Fruit fly (Drosophila melanogaster) whole organism, embryonic: ENCODE results near the gene CG3040.

Experiments
- ATbp ChIP-seq: fragments of 200-800 bp; sonication (Bioruptor generic); optimal IDR thresholded peaks from 2 replicates; lab custom pipeline; 2017; ENCODE audit warnings: missing biosample characterization, mild to moderate bottlenecking, missing genetic modification characterization, missing genetic modification reagents
- Atf3 ChIP-seq: fragments of 200-800 bp; sonication (Bioruptor generic); optimal IDR thresholded peaks from 3 replicates; lab custom pipeline; 2016; ENCODE audit warnings: missing biosample characterization, missing genetic modification characterization
- B-H1 ChIP-seq: fragments of 200-800 bp; sonication (Bioruptor generic); IDR thresholded peaks from 3 replicates; pipeline ENCODE4 v1.3.6; 2022; ENCODE audit warnings: missing biosample characterization, missing genetic modification characterization
- Bdp1 ChIP-seq: fragments of 200-800 bp; sonication (Bioruptor generic); optimal IDR thresholded peaks from 3 replicates; lab custom pipeline; 2016; ENCODE audit warnings: missing biosample characterization, missing genetic modification characterization
- CG10959 ChIP-seq: fragments of 200-800 bp; sonication (Bioruptor generic); IDR thresholded peaks from 2 replicates; pipeline ENCODE4 v1.3.6; 2022; ENCODE audit warnings: missing biosample characterization, missing genetic modification characterization
- CG11247 ChIP-seq: fragments of 200-800 bp; sonication (Bioruptor generic); IDR thresholded peaks from 2 replicates; pipeline ENCODE4 v1.3.6; 2022; ENCODE audit warnings: missing biosample characterization, missing genetic modification characterization
- CG12299 ChIP-seq: fragments of 200-800 bp; sonication (Bioruptor generic); optimal IDR thresholded peaks from 2 replicates; lab custom pipeline; 2018; ENCODE audit warnings: missing biosample characterization, mild to moderate bottlenecking, missing genetic modification characterization
- CG13894 ChIP-seq: fragments of 200-800 bp; sonication (Bioruptor generic); optimal IDR thresholded peaks from 3 replicates; lab custom pipeline; 2018; ENCODE audit warnings: missing biosample characterization, mild to moderate bottlenecking, missing genetic modification characterization, moderate library complexity
- CG14667 ChIP-seq: fragments of 200-800 bp; sonication (Bioruptor generic); IDR thresholded peaks from 2 replicates; pipeline ENCODE4 v1.3.6; 2022; ENCODE audit warnings: missing biosample characterization, missing genetic modification characterization
- CG14860 ChIP-seq: fragments of 200-800 bp; sonication (Bioruptor generic); IDR thresholded peaks from 3 replicates; pipeline ENCODE4 v1.3.6; 2022; ENCODE audit warnings: missing biosample characterization, missing genetic modification characterization; ENCODE audit not compliant: partially characterized antibody
- CG15479 ChIP-seq: fragments of 200-800 bp; sonication (Bioruptor generic); optimal IDR thresholded peaks from 3 replicates; lab custom pipeline; 2019; ENCODE audit warnings: missing biosample characterization, mild to moderate bottlenecking, missing genetic modification characterization, moderate library complexity
- CG15514 ChIP-seq: fragments of 200-800 bp; sonication (Bioruptor generic); optimal IDR thresholded peaks from 3 replicates; lab custom pipeline; 2017; ENCODE audit warnings: missing biosample characterization, missing genetic modification characterization, mild to moderate bottlenecking, moderate library complexity, missing genetic modification reagents
- CG16813 ChIP-seq: fragments of 200-800 bp; sonication (Bioruptor generic); IDR thresholded peaks from 3 replicates; pipeline ENCODE4 v1.3.6; 2022; ENCODE audit warnings: missing biosample characterization, missing genetic modification characterization; ENCODE audit not compliant: partially characterized antibody
- CG1832 ChIP-seq: fragments of 200-800 bp; sonication (Bioruptor generic); optimal IDR thresholded peaks from 2 replicates; lab custom pipeline; 2017; ENCODE audit warnings: missing biosample characterization, mild to moderate bottlenecking, missing genetic modification characterization, inconsistent platforms
- CG2199 ChIP-seq: fragments of 200-800 bp; sonication (Bioruptor generic); IDR thresholded peaks from 3 replicates; pipeline ENCODE4 v1.3.6; 2022; ENCODE audit warnings: missing biosample characterization, missing genetic modification characterization
- CG31365 ChIP-seq: fragments of 200-800 bp; sonication (Bioruptor generic); optimal IDR thresholded peaks from 2 replicates; lab custom pipeline; 2018; ENCODE audit warnings: missing biosample characterization, mild to moderate bottlenecking, missing genetic modification characterization
- CG6765 ChIP-seq: fragments of 200-800 bp; sonication (Bioruptor generic); optimal IDR thresholded peaks from 3 replicates; lab custom pipeline; 2017; ENCODE audit warnings: missing biosample characterization, mild to moderate bottlenecking, missing genetic modification characterization
- CG7556 ChIP-seq: fragments of 200-800 bp; sonication (Bioruptor generic); optimal IDR thresholded peaks from 2 replicates; lab custom pipeline; 2017; ENCODE audit warnings: missing biosample characterization, mild to moderate bottlenecking, missing genetic modification characterization
- CG7786 ChIP-seq: fragments of 200-800 bp; sonication (Bioruptor generic); optimal IDR thresholded peaks from 2 replicates; lab custom pipeline; 2016; ENCODE audit warnings: missing biosample characterization, missing genetic modification characterization
- CG9437 ChIP-seq: fragments of 200-800 bp; sonication (Bioruptor generic); optimal IDR thresholded peaks from 2 replicates; lab custom pipeline; 2018; ENCODE audit warnings: missing biosample characterization, mild to moderate bottlenecking, missing genetic modification characterization
- Dbx ChIP-seq: fragments of 200-800 bp; sonication (Bioruptor generic); IDR thresholded peaks from 3 replicates; pipeline ENCODE4 v1.3.6; 2022; ENCODE audit warnings: missing biosample characterization, missing genetic modification characterization
- ERR ChIP-seq: fragments of 200-800 bp; sonication (Bioruptor generic); optimal IDR thresholded peaks from 2 replicates; lab custom pipeline; 2016; ENCODE audit warnings: missing biosample characterization, missing genetic modification characterization
- Fer1 ChIP-seq: fragments of 200-800 bp; sonication (Bioruptor generic); optimal IDR thresholded peaks from 2 replicates; lab custom pipeline; 2017; ENCODE audit warnings: missing biosample characterization, mild to moderate bottlenecking, missing genetic modification characterization
- H2.0 ChIP-seq: fragments of 200-800 bp; sonication (Bioruptor generic); IDR thresholded peaks from 2 replicates; pipeline ENCODE4 v1.3.6; 2022; ENCODE audit warnings: missing biosample characterization, missing genetic modification characterization
- HLH4C ChIP-seq: fragments of 200-800 bp; sonication (Bioruptor generic); IDR thresholded peaks from 3 replicates; pipeline ENCODE4 v1.3.6; 2022; ENCODE audit warnings: missing biosample characterization, missing genetic modification characterization; ENCODE audit not compliant: partially characterized antibody
- HmgZ ChIP-seq: fragments of 200-800 bp; sonication (Bioruptor generic); optimal IDR thresholded peaks from 2 replicates; lab custom pipeline; 2018; ENCODE audit warnings: missing biosample characterization, mild to moderate bottlenecking, missing genetic modification characterization
- Hr51 ChIP-seq, 2 experiments: fragments of 200-800 bp; sonication (Bioruptor generic); optimal IDR thresholded peaks; 2 replicates in 1 of 2; 3 replicates in 1 of 2; lab custom pipeline; 2016 to 2018; ENCODE audit warnings: missing biosample characterization in 2 of 2, missing genetic modification characterization in 2 of 2, mild to moderate bottlenecking in 1 of 2, moderate library complexity in 1 of 2
- Med ChIP-seq: fragments of 200-800 bp; sonication (Bioruptor generic); peaks from one replicate; lab custom pipeline; 2016; ENCODE audit warnings: missing biosample characterization, missing genetic modification characterization, mild to moderate bottlenecking, inconsistent platforms, moderate library complexity
- Nf-YC ChIP-seq: fragments of 200-800 bp; optimal IDR thresholded peaks from 3 replicates; lab custom pipeline; 2019; ENCODE audit warnings: missing biosample characterization, mild to moderate bottlenecking, missing genetic modification characterization, moderate library complexity
- Ptx1 ChIP-seq: fragments of 200-800 bp; sonication (Bioruptor generic); IDR thresholded peaks from 2 replicates; pipeline ENCODE4 v1.3.6; 2022; ENCODE audit warnings: missing biosample characterization, missing genetic modification characterization
- Usf ChIP-seq: fragments of 200-800 bp; sonication (Bioruptor generic); optimal IDR thresholded peaks from 2 replicates; lab custom pipeline; 2017; ENCODE audit warnings: missing genotype, missing biosample characterization, missing genetic modification characterization
- Xrp1 ChIP-seq: fragments of 200-800 bp; sonication (Bioruptor generic); IDR thresholded peaks from 2 replicates; pipeline ENCODE4 v1.3.6; 2022; ENCODE audit warnings: missing biosample characterization, missing genetic modification characterization
- ase ChIP-seq: fragments of 200-800 bp; sonication (Bioruptor generic); IDR thresholded peaks from 3 replicates; pipeline ENCODE4 v1.3.6; 2022; ENCODE audit warnings: missing biosample characterization, missing genetic modification characterization
- btn ChIP-seq: fragments of 200-800 bp; sonication (Bioruptor generic); optimal IDR thresholded peaks from 2 replicates; lab custom pipeline; 2016; ENCODE audit warnings: missing biosample characterization, missing genetic modification characterization
- cg ChIP-seq: fragments of 200-800 bp; sonication (Bioruptor generic); optimal IDR thresholded peaks from 3 replicates; lab custom pipeline; 2019; ENCODE audit warnings: missing biosample characterization, mild to moderate bottlenecking, missing genetic modification characterization, moderate library complexity
- crp ChIP-seq, 2 experiments: fragments of 200-800 bp; sonication (Bioruptor generic); optimal IDR thresholded peaks; 2 replicates in 1 of 2; 3 replicates in 1 of 2; lab custom pipeline; 2017; ENCODE audit warnings: missing biosample characterization in 2 of 2, missing genetic modification characterization in 2 of 2, mild to moderate bottlenecking in 1 of 2, moderate library complexity in 1 of 2
- disco-r ChIP-seq: fragments of 200-800 bp; sonication (Bioruptor generic); optimal IDR thresholded peaks from 2 replicates; lab custom pipeline; 2016; ENCODE audit warnings: missing biosample characterization, missing genetic modification characterization
- dm ChIP-seq: fragments of 200-800 bp; sonication (Bioruptor generic); optimal IDR thresholded peaks from 3 replicates; lab custom pipeline; 2016; ENCODE audit warnings: missing biosample characterization, missing genetic modification characterization
- dmrt99B ChIP-seq: fragments of 200-800 bp; sonication (Bioruptor generic); optimal IDR thresholded peaks from 2 replicates; lab custom pipeline; 2018; ENCODE audit warnings: missing biosample characterization, mild to moderate bottlenecking, missing genetic modification characterization, moderate library complexity
- grau ChIP-seq: fragments of 200-800 bp; optimal IDR thresholded peaks from 3 replicates; lab custom pipeline; 2019; ENCODE audit warnings: missing biosample characterization, mild to moderate bottlenecking, missing genetic modification characterization, moderate library complexity
- grn ChIP-seq: fragments of 200-800 bp; sonication (Bioruptor generic); optimal IDR thresholded peaks from 3 replicates; lab custom pipeline; 2017; ENCODE audit warnings: missing biosample characterization, missing genetic modification characterization
- ham ChIP-seq: fragments of 200-800 bp; sonication (Bioruptor generic); IDR thresholded peaks from 2 replicates; pipeline ENCODE4 v1.3.6; 2022; ENCODE audit warnings: missing biosample characterization, missing genetic modification characterization
- jigr1 ChIP-seq: fragments of 200-800 bp; sonication (Bioruptor generic); IDR thresholded peaks from 3 replicates; pipeline ENCODE4 v1.3.6; 2022; ENCODE audit warnings: missing biosample characterization, missing genetic modification characterization
- kah ChIP-seq: fragments of 200-800 bp; sonication (Bioruptor generic); optimal IDR thresholded peaks from 2 replicates; lab custom pipeline; 2018; ENCODE audit warnings: missing biosample characterization, mild to moderate bottlenecking, missing genetic modification characterization
- lab ChIP-seq: fragments of 200-800 bp; sonication (Bioruptor generic); optimal IDR thresholded peaks from 3 replicates; lab custom pipeline; 2017; ENCODE audit warnings: missing biosample characterization, missing genetic modification characterization, mild to moderate bottlenecking, moderate library complexity, missing genetic modification reagents
- rib ChIP-seq: fragments of 200-800 bp; sonication (Bioruptor generic); IDR thresholded peaks from 2 replicates; pipeline ENCODE4 v1.3.6; 2022; ENCODE audit warnings: missing biosample characterization, missing genetic modification characterization
- scrt ChIP-seq: fragments of 200-800 bp; sonication (Bioruptor generic); optimal IDR thresholded peaks from 2 replicates; lab custom pipeline; 2018; ENCODE audit warnings: missing biosample characterization, mild to moderate bottlenecking, missing genetic modification characterization, moderate library complexity
- shn ChIP-seq: fragments of 200-800 bp; sonication (Bioruptor generic); optimal IDR thresholded peaks from 3 replicates; lab custom pipeline; 2016; ENCODE audit warnings: missing biosample characterization, missing genetic modification characterization
- sim ChIP-seq: fragments of 200-800 bp; sonication (Bioruptor generic); IDR thresholded peaks from 2 replicates; pipeline ENCODE4 v1.3.6; 2022; ENCODE audit warnings: missing biosample characterization, missing genetic modification characterization
- slp2 ChIP-seq: fragments of 200-800 bp; sonication (Bioruptor generic); optimal IDR thresholded peaks from 2 replicates; lab custom pipeline; 2016; ENCODE audit warnings: missing biosample characterization, missing genetic modification characterization
- sug ChIP-seq: fragments of 200-800 bp; optimal IDR thresholded peaks from 2 replicates; lab custom pipeline; 2019; ENCODE audit warnings: missing biosample characterization, mild to moderate bottlenecking, missing genetic modification characterization, moderate library complexity
- unpg ChIP-seq: fragments of 200-800 bp; sonication (Bioruptor generic); optimal IDR thresholded peaks from 3 replicates; lab custom pipeline; 2018; ENCODE audit warnings: missing biosample characterization, mild to moderate bottlenecking, missing genetic modification characterization, moderate library complexity

CG3040 gene

dm6 chrX:6968564-6968963 is 4.6 kb downstream of the CG3040 start, which contains the start of gene Setd3 (continued):
- no peak for TF ChIP-seq CG6765
- TF ChIP-seq CG9437 (GFP tag; lab: Kevin White, UChicago) = no peak
- peak; percentile 27; the same call in 1 of the 2 replicates for TF ChIP-seq Xrp1
- no peak for TF ChIP-seq CG14860 (GFP tag; lab: Robert Waterston, UW)
- no peak for TF ChIP-seq sim (GFP tag; lab: Robert Waterston, UW)
- TF ChIP-seq H2.0 (GFP tag; lab: Robert Waterston, UW) = no peak
- TF ChIP-seq lab = peak; percentile 18
- TF ChIP-seq Atf3 (GFP tag; lab: Kevin White, UChicago) = no peak
- no peak for TF ChIP-seq btn
- TF ChIP-seq scrt (GFP tag; lab: Kevin White, UChicago) = no peak
- TF ChIP-seq Dbx (GFP tag; lab: Robert Waterston, UW) = no peak
- TF ChIP-seq shn (GFP tag; lab: Kevin White, UChicago) = no peak
- TF ChIP-seq Ptx1 (GFP tag; lab: Robert Waterston, UW) = no peak
- TF ChIP-seq Usf (GFP tag; lab: Kevin White, UChicago) = no peak
- no peak for TF ChIP-seq cg (GFP tag; lab: Kevin White, UChicago)
- TF ChIP-seq Fer1 = no peak
- no peak for TF ChIP-seq Nf-YC (tag; lab: Kevin White, UChicago)
- peak; percentile 19 for TF ChIP-seq unpg (GFP tag; lab: Kevin White, UChicago)
- no peak for TF ChIP-seq ham (GFP tag; lab: Robert Waterston, UW)
- no peak for TF ChIP-seq CG14667 (GFP tag; lab: Robert Waterston, UW)
- no peak for TF ChIP-seq grn (GFP tag; lab: Kevin White, UChicago)
- TF ChIP-seq CG13894 = no peak
- no peak for TF ChIP-seq CG31365 (tag; lab: Kevin White, UChicago)
- TF ChIP-seq B-H1 (GFP tag; lab: Robert Waterston, UW) = no peak
- TF ChIP-seq CG15514 (GFP tag; lab: Kevin White, UChicago) = peak; percentile 34
- no peak for TF ChIP-seq CG11247
- no peak for TF ChIP-seq HLH4C (GFP tag; lab: Robert Waterston, UW)
- peak; percentile 35 for TF ChIP-seq grau (tag; lab: Kevin White, UChicago)
- no peak for TF ChIP-seq CG15479 (GFP tag; lab: Kevin White, UChicago)
- no peak for TF ChIP-seq CG10959 (GFP tag; lab: Robert Waterston, UW)
- TF ChIP-seq CG2199 (GFP tag; lab: Robert Waterston, UW) = no peak
- no peak for TF ChIP-seq dmrt99B (tag; lab: Kevin White, UChicago)
- TF ChIP-seq ERR (GFP tag; lab: Kevin White, UChicago) = no peak
- no peak for TF ChIP-seq CG7786 (GFP tag; lab: Kevin White, UChicago)
- no peak for TF ChIP-seq CG16813 (GFP tag; lab: Robert Waterston, UW)
- no peak for TF ChIP-seq CG7556
- TF ChIP-seq CG12299 = no peak
- TF ChIP-seq disco-r = no peak
- no peak for TF ChIP-seq slp2 (GFP tag; lab: Kevin White, UChicago)
- no peak for TF ChIP-seq HmgZ (tag; lab: Kevin White, UChicago)
- TF ChIP-seq Med = peak; percentile 43
- TF ChIP-seq rib (GFP tag; lab: Robert Waterston, UW) = no peak
- no peak for TF ChIP-seq Hr51 (GFP tag; optimal IDR thresholded peaks at IDR 0.05; lab: Kevin White, UChicago)
- no peak for TF ChIP-seq ase (GFP tag; lab: Robert Waterston, UW)
- TF ChIP-seq sug (tag; lab: Kevin White, UChicago) = no peak
- peak; percentile 55 for TF ChIP-seq dm
- TF ChIP-seq CG1832 = peak; percentile 44
- TF ChIP-seq kah (GFP tag; lab: Kevin White, UChicago) = no peak
- TF ChIP-seq Bdp1 (GFP tag; lab: Kevin White, UChicago) = no peak
- no peak for TF ChIP-seq jigr1
- TF ChIP-seq ATbp (GFP tag; lab: Kevin White, UChicago) = no peak
- peak in 1 of 2 experiments; percentile 86 for TF ChIP-seq crp (GFP tag; optimal IDR thresholded peaks at IDR 0.05; lab: Kevin White, UChicago)
